Worm (Caenorhabditis elegans) whole organism, L1 larva: Measurements from ENCODE around the gene Y57A10C.10.

Source experiments
- aly-2 ChIP-seq: fragments of 150-350 bp; optimal IDR thresholded peaks from 2 replicates; lab custom pipeline; 2014; ENCODE audit warnings: missing biosample characterization, missing genetic modification characterization
- ceh-82 ChIP-seq, 3 experiments: fragments of 150-350 bp in 1 of 3; sonication (generic microtip) in 2 of 3; optimal IDR thresholded peaks; 2 replicates each; lab custom pipeline; 2014 to 2017; ENCODE audit warnings: missing biosample characterization in 3 of 3, missing genetic modification characterization in 3 of 3
- elt-2 ChIP-seq: sonication (generic microtip); optimal IDR thresholded peaks from 2 replicates; lab custom pipeline; 2016; ENCODE audit warnings: missing genetic modification characterization, mild to moderate bottlenecking, inconsistent platforms, missing compliant biosample characterization, missing genetic modification reagents
- elt-3 ChIP-seq, 6 experiments: fragments of 150-350 bp in 1 of 6; sonication (generic microtip); optimal IDR thresholded peaks; 2 replicates each; lab custom pipeline; 2017 to 2018; ENCODE audit warnings: missing biosample characterization in 6 of 6, missing genetic modification characterization in 6 of 6, inconsistent platforms in 1 of 6
- fkh-10 ChIP-seq: sonication (generic microtip); optimal IDR thresholded peaks from 2 replicates; lab custom pipeline; 2017; ENCODE audit warnings: missing biosample characterization, missing genetic modification reagents, missing genetic modification characterization
- nhr-12 ChIP-seq: sonication (generic microtip); optimal IDR thresholded peaks from 2 replicates; lab custom pipeline; 2017; ENCODE audit warnings: missing biosample characterization, missing genetic modification characterization
- nhr-237 ChIP-seq: fragments of 150-350 bp; optimal IDR thresholded peaks from 2 replicates; lab custom pipeline; 2014; ENCODE audit warnings: missing biosample characterization, missing genetic modification characterization
- nhr-77 ChIP-seq: fragments of 150-350 bp; optimal IDR thresholded peaks from 2 replicates; lab custom pipeline; 2014; ENCODE audit warnings: missing biosample characterization, missing genetic modification characterization
- rnt-1 ChIP-seq: sonication (generic microtip); optimal IDR thresholded peaks from 2 replicates; lab custom pipeline; 2016; ENCODE audit warnings: mild to moderate bottlenecking, missing genetic modification characterization, moderate library complexity, missing compliant biosample characterization
- snpc-4 ChIP-seq: fragments of 150-350 bp; optimal IDR thresholded peaks from 2 replicates; lab custom pipeline; 2014; ENCODE audit warnings: missing biosample characterization, missing genetic modification characterization
- snu-23 ChIP-seq: sonication (generic microtip); optimal IDR thresholded peaks from 2 replicates; lab custom pipeline; 2016; ENCODE audit warnings: missing genetic modification characterization, missing compliant biosample characterization

DNA sequence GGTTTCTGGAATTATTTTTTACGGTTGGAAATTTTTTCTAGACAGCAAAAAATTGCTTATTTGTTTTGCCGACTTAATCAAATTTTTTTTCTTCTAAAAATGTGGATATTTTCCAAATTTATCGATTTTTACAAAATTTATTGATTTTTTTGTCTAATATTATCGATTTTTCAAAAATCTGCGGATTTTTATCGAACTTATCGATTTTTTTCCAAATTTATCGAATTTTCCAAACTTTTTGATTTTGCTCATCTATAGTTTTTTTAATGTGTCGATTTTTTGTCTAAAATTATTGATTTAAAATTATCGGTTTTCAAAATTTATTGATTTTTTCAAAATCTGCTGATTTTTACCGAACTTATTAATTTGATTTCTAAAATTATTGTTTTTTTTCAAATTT, 46.9 kb downstream of the Y57A10C.10 start:
- TF ChIP-seq nhr-237 (tag; lab: Kevin White, UChicago) (no peak), fkh-10 (GFP tag; lab: Kevin White, UChicago) (no peak), snpc-4 (tag; lab: Kevin White, UChicago) (no peak), elt-2 (tag; lab: Kevin White, UChicago) (no peak), ceh-82 (tag; optimal IDR thresholded peaks at IDR 0.05; lab: Kevin White, UChicago) (no peak), nhr-77 (tag; lab: Kevin White, UChicago) (no peak), rnt-1 (tag; lab: Kevin White, UChicago) (no peak), aly-2 (tag; lab: Kevin White, UChicago) (no peak), elt-3 (tag; optimal IDR thresholded peaks at IDR 0.05; lab: Kevin White, UChicago) (no peak), snu-23 (GFP tag; lab: Kevin White, UChicago) (no peak), nhr-12 (no peak)
